Fruit fly (Drosophila melanogaster) whole organism, embryonic: ENCODE data around the gene CG11617.

Experiments
- CG1024 ChIP-seq: fragments of 200-800 bp; sonication (Bioruptor generic); IDR thresholded peaks from 2 replicates; pipeline ENCODE4 v1.3.6; 2022; ENCODE audit warnings: missing biosample characterization, missing genetic modification characterization
- CG11247 ChIP-seq: fragments of 200-800 bp; sonication (Bioruptor generic); IDR thresholded peaks from 2 replicates; pipeline ENCODE4 v1.3.6; 2022; ENCODE audit warnings: missing biosample characterization, missing genetic modification characterization
- CG12104 ChIP-seq: fragments of 200-800 bp; sonication (Bioruptor generic); optimal IDR thresholded peaks from 3 replicates; lab custom pipeline; 2016; ENCODE audit warnings: missing biosample characterization, missing genetic modification characterization
- CG12219 ChIP-seq: fragments of 200-800 bp; sonication (Bioruptor generic); optimal IDR thresholded peaks from 3 replicates; lab custom pipeline; 2018; ENCODE audit warnings: missing biosample characterization, mild to moderate bottlenecking, missing genetic modification characterization
- CG13296 ChIP-seq: fragments of 200-800 bp; sonication (Bioruptor generic); optimal IDR thresholded peaks from 3 replicates; lab custom pipeline; 2018; ENCODE audit warnings: missing biosample characterization, mild to moderate bottlenecking, missing genetic modification characterization
- CG13894 ChIP-seq: fragments of 200-800 bp; sonication (Bioruptor generic); optimal IDR thresholded peaks from 3 replicates; lab custom pipeline; 2018; ENCODE audit warnings: missing biosample characterization, mild to moderate bottlenecking, missing genetic modification characterization, moderate library complexity
- CG15269 ChIP-seq: fragments of 200-800 bp; sonication (Bioruptor generic); optimal IDR thresholded peaks from 2 replicates; lab custom pipeline; 2018; ENCODE audit warnings: missing biosample characterization, mild to moderate bottlenecking, missing genetic modification characterization, moderate library complexity
- CG17359 ChIP-seq: fragments of 200-800 bp; sonication (Bioruptor generic); optimal IDR thresholded peaks from 3 replicates; lab custom pipeline; 2018; ENCODE audit warnings: missing biosample characterization, mild to moderate bottlenecking, missing genetic modification characterization, moderate library complexity
- CG17568 ChIP-seq: fragments of 200-800 bp; sonication (Bioruptor generic); optimal IDR thresholded peaks from 2 replicates; lab custom pipeline; 2018; ENCODE audit warnings: missing biosample characterization, mild to moderate bottlenecking, missing genetic modification characterization, moderate library complexity
- CG3281 ChIP-seq: fragments of 200-800 bp; sonication (Bioruptor generic); optimal IDR thresholded peaks from 3 replicates; lab custom pipeline; 2017; ENCODE audit warnings: missing biosample characterization, mild to moderate bottlenecking, missing genetic modification characterization
- CG5245 ChIP-seq: fragments of 200-800 bp; sonication (Bioruptor generic); optimal IDR thresholded peaks from 3 replicates; lab custom pipeline; 2016; ENCODE audit warnings: missing biosample characterization, missing genetic modification characterization
- CG7928 ChIP-seq: fragments of 200-800 bp; sonication (Bioruptor generic); optimal IDR thresholded peaks from 2 replicates; lab custom pipeline; 2017; ENCODE audit warnings: missing biosample characterization, mild to moderate bottlenecking, missing genetic modification characterization
- CG7987 ChIP-seq: fragments of 200-800 bp; sonication (Bioruptor generic); optimal IDR thresholded peaks from 2 replicates; lab custom pipeline; 2018; ENCODE audit warnings: missing biosample characterization, mild to moderate bottlenecking, missing genetic modification characterization, moderate library complexity
- CG8281 ChIP-seq: fragments of 200-800 bp; sonication (Bioruptor generic); optimal IDR thresholded peaks from 2 replicates; lab custom pipeline; 2018; ENCODE audit warnings: missing biosample characterization, mild to moderate bottlenecking, missing genetic modification characterization, moderate library complexity
- CG8290 ChIP-seq, 3 experiments: fragments of 200-800 bp; sonication (Bioruptor generic); optimal IDR thresholded peaks; 2 replicates each; lab custom pipeline; 2016 to 2019; ENCODE audit warnings: missing biosample characterization in 3 of 3, missing genetic modification characterization in 3 of 3, mild to moderate bottlenecking in 2 of 3, moderate library complexity in 1 of 3
- CG8924 ChIP-seq: fragments of 200-800 bp; optimal IDR thresholded peaks from 3 replicates; lab custom pipeline; 2019; ENCODE audit warnings: missing biosample characterization, mild to moderate bottlenecking, missing genetic modification characterization, moderate library complexity
- CTCF ChIP-seq: fragments of 200-800 bp; sonication (Bioruptor generic); optimal IDR thresholded peaks from 2 replicates; lab custom pipeline; 2017; ENCODE audit warnings: missing biosample characterization, mild to moderate bottlenecking, missing genetic modification characterization, moderate library complexity
- D19B ChIP-seq: fragments of 200-800 bp; sonication (Bioruptor generic); optimal IDR thresholded peaks from 2 replicates; lab custom pipeline; 2017; ENCODE audit warnings: missing biosample characterization, mild to moderate bottlenecking, missing genetic modification characterization
- Eip74EF ChIP-seq, 2 experiments: fragments of 200-800 bp in 1 of 2; fragments of >200 bp in 1 of 2; sonication (Bioruptor generic) in 1 of 2; optimal IDR thresholded peaks; 2 replicates each; lab custom pipeline; 2017 to 2019; ENCODE audit warnings: missing biosample characterization in 2 of 2, missing genetic modification characterization in 2 of 2, mild to moderate bottlenecking in 1 of 2, moderate library complexity in 1 of 2
- Fer1 ChIP-seq: fragments of 200-800 bp; sonication (Bioruptor generic); optimal IDR thresholded peaks from 2 replicates; lab custom pipeline; 2017; ENCODE audit warnings: missing biosample characterization, mild to moderate bottlenecking, missing genetic modification characterization
- Fer3 ChIP-seq: fragments of 200-800 bp; sonication (Bioruptor generic); optimal IDR thresholded peaks from 2 replicates; lab custom pipeline; 2018; ENCODE audit warnings: missing biosample characterization, mild to moderate bottlenecking, missing genetic modification characterization, moderate library complexity
- Hr51 ChIP-seq, 2 experiments: fragments of 200-800 bp; sonication (Bioruptor generic); optimal IDR thresholded peaks; 2 replicates in 1 of 2; 3 replicates in 1 of 2; lab custom pipeline; 2016 to 2018; ENCODE audit warnings: missing biosample characterization in 2 of 2, missing genetic modification characterization in 2 of 2, mild to moderate bottlenecking in 1 of 2, moderate library complexity in 1 of 2
- Med ChIP-seq: fragments of 200-800 bp; sonication (Bioruptor generic); peaks from one replicate; lab custom pipeline; 2016; ENCODE audit warnings: missing biosample characterization, missing genetic modification characterization, mild to moderate bottlenecking, inconsistent platforms, moderate library complexity
- NK7.1 ChIP-seq: fragments of 200-800 bp; sonication (Bioruptor generic); optimal IDR thresholded peaks from 3 replicates; lab custom pipeline; 2016; ENCODE audit warnings: missing biosample characterization, missing genetic modification characterization
- Spps ChIP-seq: fragments of 200-800 bp; sonication (Bioruptor generic); optimal IDR thresholded peaks from 2 replicates; lab custom pipeline; 2018; ENCODE audit warnings: missing biosample characterization, mild to moderate bottlenecking, missing genetic modification characterization
- abd-A ChIP-seq: fragments of 200-800 bp; sonication (Bioruptor generic); optimal IDR thresholded peaks from 3 replicates; lab custom pipeline; 2019; ENCODE audit warnings: missing biosample characterization, mild to moderate bottlenecking, missing genetic modification characterization, moderate library complexity
- aop ChIP-seq: fragments of 200-800 bp; sonication (Bioruptor generic); IDR thresholded peaks from 2 replicates; pipeline ENCODE4 v1.3.6; 2022; ENCODE audit warnings: missing biosample characterization, missing genetic modification characterization
- ara ChIP-seq: fragments of 200-800 bp; sonication (Bioruptor generic); IDR thresholded peaks from 2 replicates; pipeline ENCODE4 v1.3.6; 2022; ENCODE audit warnings: missing biosample characterization, missing genetic modification characterization
- cg ChIP-seq: fragments of 200-800 bp; sonication (Bioruptor generic); optimal IDR thresholded peaks from 3 replicates; lab custom pipeline; 2019; ENCODE audit warnings: missing biosample characterization, mild to moderate bottlenecking, missing genetic modification characterization, moderate library complexity
- corto ChIP-seq: fragments of 200-800 bp; sonication (Bioruptor generic); optimal IDR thresholded peaks from 2 replicates; lab custom pipeline; 2016; ENCODE audit warnings: missing biosample characterization, mild to moderate bottlenecking, missing genetic modification characterization, moderate library complexity
- disco-r ChIP-seq: fragments of 200-800 bp; sonication (Bioruptor generic); optimal IDR thresholded peaks from 2 replicates; lab custom pipeline; 2016; ENCODE audit warnings: missing biosample characterization, missing genetic modification characterization
- eve ChIP-seq, 2 experiments: fragments of >200 bp; optimal IDR thresholded peaks; 2 replicates each; lab custom pipeline; 2017; ENCODE audit warnings: missing biosample characterization in 2 of 2, missing genetic modification characterization in 2 of 2
- grau ChIP-seq: fragments of 200-800 bp; optimal IDR thresholded peaks from 3 replicates; lab custom pipeline; 2019; ENCODE audit warnings: missing biosample characterization, mild to moderate bottlenecking, missing genetic modification characterization, moderate library complexity
- gt ChIP-seq: fragments of 200-800 bp; sonication (Bioruptor generic); IDR thresholded peaks from 2 replicates; pipeline ENCODE4 v1.3.6; 2022; ENCODE audit warnings: missing biosample characterization, missing genetic modification characterization
- hbn ChIP-seq: fragments of 200-800 bp; sonication (Bioruptor generic); IDR thresholded peaks from 2 replicates; pipeline ENCODE4 v1.3.6; 2022; ENCODE audit warnings: missing biosample characterization, missing genetic modification characterization; ENCODE audit not compliant: partially characterized antibody
- lab ChIP-seq: fragments of 200-800 bp; sonication (Bioruptor generic); optimal IDR thresholded peaks from 3 replicates; lab custom pipeline; 2017; ENCODE audit warnings: missing biosample characterization, missing genetic modification characterization, mild to moderate bottlenecking, moderate library complexity, missing genetic modification reagents
- nom ChIP-seq: fragments of 200-800 bp; sonication (Bioruptor generic); optimal IDR thresholded peaks from 2 replicates; lab custom pipeline; 2017; ENCODE audit warnings: missing biosample characterization, missing genetic modification characterization, mild to moderate bottlenecking, moderate library complexity, missing genetic modification reagents
- odd ChIP-seq: fragments of 200-800 bp; sonication (Bioruptor generic); optimal IDR thresholded peaks from 2 replicates; lab custom pipeline; 2017; ENCODE audit warnings: missing biosample characterization, mild to moderate bottlenecking, missing genetic modification characterization
- org-1 ChIP-seq: fragments of 200-800 bp; sonication (Bioruptor generic); optimal IDR thresholded peaks from 2 replicates; lab custom pipeline; 2017; ENCODE audit warnings: missing biosample characterization, missing genetic modification characterization
- otp ChIP-seq: fragments of 200-800 bp; sonication (Bioruptor generic); IDR thresholded peaks from 3 replicates; pipeline ENCODE4, ENCODE4 v1.3.6; 2022; ENCODE audit warnings: missing biosample characterization, missing genetic modification characterization
- pan ChIP-seq, 4 experiments: fragments of >200 bp in 3 of 4; fragments of 200-800 bp in 1 of 4; sonication (Bioruptor generic) in 1 of 4; optimal IDR thresholded peaks in 3 of 4; IDR thresholded peaks in 1 of 4; 2 replicates each; pipeline versions ENCODE4 v1.3.6 to Lab custom; 2017 to 2022; ENCODE audit warnings: missing biosample characterization in 2 of 4, missing genetic modification characterization in 2 of 4, mixed read lengths in 1 of 4
- pho ChIP-seq: fragments of 200-800 bp; sonication (Bioruptor generic); optimal IDR thresholded peaks from 2 replicates; lab custom pipeline; 2016; ENCODE audit warnings: missing biosample characterization, missing genetic modification characterization
- scrt ChIP-seq: fragments of 200-800 bp; sonication (Bioruptor generic); optimal IDR thresholded peaks from 2 replicates; lab custom pipeline; 2018; ENCODE audit warnings: missing biosample characterization, mild to moderate bottlenecking, missing genetic modification characterization, moderate library complexity
- sd ChIP-seq: fragments of 200-800 bp; sonication (Bioruptor generic); optimal IDR thresholded peaks from 3 replicates; lab custom pipeline; 2018; ENCODE audit warnings: missing biosample characterization, mild to moderate bottlenecking, missing genetic modification characterization, moderate library complexity
- sqz ChIP-seq: fragments of 200-800 bp; sonication (Bioruptor generic); optimal IDR thresholded peaks from 3 replicates; lab custom pipeline; 2018; ENCODE audit warnings: missing biosample characterization, mild to moderate bottlenecking, missing genetic modification characterization
- tll ChIP-seq, 2 experiments: fragments of 200-800 bp in 1 of 2; fragments of >200 bp in 1 of 2; sonication (Bioruptor generic) in 1 of 2; optimal IDR thresholded peaks; 2 replicates each; lab custom pipeline; 2017 to 2019; ENCODE audit warnings: missing biosample characterization in 2 of 2, missing genetic modification characterization in 2 of 2, mild to moderate bottlenecking in 1 of 2, moderate library complexity in 1 of 2
- zf30C ChIP-seq: fragments of 200-800 bp; sonication (Bioruptor generic); optimal IDR thresholded peaks from 3 replicates; lab custom pipeline; 2018; ENCODE audit warnings: missing biosample characterization, mild to moderate bottlenecking, missing genetic modification characterization

Gene CG11617

dm6 chr2L:171499-172250 lies 35.4 kb downstream of the CG11617 start (continued):
- TF ChIP-seq CG8281 (peak; percentile 22), otp (no peak), Hr51 (GFP tag; optimal IDR thresholded peaks at IDR 0.05; lab: Kevin White, UChicago) (peak in 1 of 2 experiments; percentile 5), CG12219 (GFP tag; lab: Kevin White, UChicago) (no peak), eve (GFP tag; optimal IDR thresholded peaks at IDR 0.05; lab: Kevin White, UChicago) (peak in 1 of 2 experiments; percentile 19), CG13894 (tag; lab: Kevin White, UChicago) (peak; percentile 73), CG1024 (GFP tag; lab: Robert Waterston, UW) (no peak), CG17568 (GFP tag; lab: Kevin White, UChicago) (peak; percentile 13), disco-r (GFP tag; lab: Kevin White, UChicago) (no peak), lab (GFP tag; lab: Kevin White, UChicago) (peak; percentile 46), CG3281 (GFP tag; lab: Kevin White, UChicago) (peak; percentile 14), pho (no peak), CG7928 (no peak), CG15269 (tag; lab: Kevin White, UChicago) (peak; percentile 90), pan (optimal IDR thresholded peaks at IDR 0.05; lab: Kevin White, UChicago) (no peak), pan (GFP tag; optimal IDR thresholded peaks at IDR 0.05 in 1 of 2, IDR thresholded peaks at IDR 0.05 in 1 of 2) (peak in 1 of 2 experiments; percentile 4), NK7.1 (no peak), CG5245 (GFP tag; lab: Kevin White, UChicago) (no peak), cg (peak; percentile 22), CG11247 (GFP tag; lab: Robert Waterston, UW) (no peak), corto (GFP tag; lab: Kevin White, UChicago) (peak; percentile 18), Fer3 (tag; lab: Kevin White, UChicago) (peak; percentile 1), CG12104 (GFP tag; lab: Kevin White, UChicago) (no peak), CG8290 (GFP tag; optimal IDR thresholded peaks at IDR 0.05; lab: Kevin White, UChicago) (no peak), CG8290 (tag; optimal IDR thresholded peaks at IDR 0.05; lab: Kevin White, UChicago) (peak in 1 of 2 experiments; percentile 58), scrt (peak; percentile 4), Med (GFP tag; lab: Kevin White, UChicago) (peak; percentile 73), Fer1 (peak; percentile 23), Spps (no peak), nom (peak; percentile 71), ara (GFP tag; lab: Robert Waterston, UW) (no peak), Eip74EF (GFP tag; optimal IDR thresholded peaks at IDR 0.05; lab: Kevin White, UChicago) (peak in 1 of 2 experiments; percentile 15), sqz (GFP tag; lab: Kevin White, UChicago) (peak; percentile 81), sd (peak; percentile 59), CTCF (no peak), zf30C (GFP tag; lab: Kevin White, UChicago) (no peak), hbn (GFP tag; lab: Robert Waterston, UW) (no peak), abd-A (tag; lab: Kevin White, UChicago) (peak; percentile 33), aop (GFP tag; lab: Robert Waterston, UW) (no peak), CG13296 (GFP tag; lab: Kevin White, UChicago) (peak; percentile 28), D19B (GFP tag; lab: Kevin White, UChicago) (peak; percentile 55), tll (GFP tag; optimal IDR thresholded peaks at IDR 0.05; lab: Kevin White, UChicago) (peak in 1 of 2 experiments; percentile 24), CG7987 (peak; percentile 38), gt (GFP tag; lab: Robert Waterston, UW) (no peak), grau (tag; lab: Kevin White, UChicago) (no peak), CG17359 (tag; lab: Kevin White, UChicago) (peak; percentile 7), odd (GFP tag; lab: Kevin White, UChicago) (no peak), CG8924 (tag; lab: Kevin White, UChicago) (peak; percentile 18), org-1 (GFP tag; lab: Kevin White, UChicago) (no peak)
